Worm (Caenorhabditis elegans): ENCODE results near the gene cnd-1.

Gene cnd-1

DNA sequence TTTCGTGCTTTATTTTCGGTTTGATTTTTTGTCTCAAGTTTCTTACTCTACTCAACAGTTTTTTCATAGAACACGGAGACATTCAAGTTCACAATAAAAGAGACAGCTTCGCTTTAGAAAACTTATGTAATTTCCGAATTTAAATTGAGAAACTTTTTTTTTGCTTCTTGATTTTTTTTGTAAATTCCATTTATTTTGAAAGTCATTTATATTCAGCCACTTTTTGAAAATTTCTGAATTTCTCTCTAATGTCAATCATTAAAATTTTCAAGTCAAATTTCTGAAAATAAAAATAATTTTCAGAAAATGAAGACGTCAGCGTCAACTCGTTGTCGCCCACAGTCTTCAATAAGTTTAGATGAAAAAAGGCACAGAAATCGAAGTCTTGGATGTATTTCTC lies 43.4 kb upstream of the cnd-1 start, which contains the start of gene T15B12.1:
Gene T15B12.1 (plus strand): TSS at position 301 of the 400 bp plus-strand sequence.
- TF ChIP-seq dox-1 (GFP tag; IDR thresholded peaks at IDR 0.05) = no peak
- TF ChIP-seq lin-35 (GFP tag; optimal IDR thresholded peaks at IDR 0.05) = no peak
- no peak for TF ChIP-seq F57A8.1 (GFP tag; optimal IDR thresholded peaks at IDR 0.05)
- TF ChIP-seq K11D2.4 (GFP tag; IDR thresholded peaks at IDR 0.05) = no peak
- no peak for TF ChIP-seq ets-4 (GFP tag; optimal IDR thresholded peaks at IDR 0.05)
- TF ChIP-seq hsf-1 (GFP tag; IDR thresholded peaks at IDR 0.05) = no peak
- no peak for TF ChIP-seq lir-1 (GFP tag; conservative IDR thresholded peaks at IDR 0.05)
- TF ChIP-seq T07F8.4 (tag; optimal IDR thresholded peaks at IDR 0.05) = no peak
- no peak for TF ChIP-seq Y95B8A.8 (GFP tag; IDR thresholded peaks at IDR 0.05)
- TF ChIP-seq bed-1 (GFP tag; IDR thresholded peaks at IDR 0.05) = no peak
- no peak for TF ChIP-seq cebp-1 (GFP tag; IDR thresholded peaks at IDR 0.05)
- TF ChIP-seq cebp-1 (tag; optimal IDR thresholded peaks at IDR 0.05) = no peak
- no peak for TF ChIP-seq Y53G8AR.9 (GFP tag; conservative IDR thresholded peaks at IDR 0.05)
- TF ChIP-seq madf-6 (GFP tag; IDR thresholded peaks at IDR 0.05) = no peak

DNA sequence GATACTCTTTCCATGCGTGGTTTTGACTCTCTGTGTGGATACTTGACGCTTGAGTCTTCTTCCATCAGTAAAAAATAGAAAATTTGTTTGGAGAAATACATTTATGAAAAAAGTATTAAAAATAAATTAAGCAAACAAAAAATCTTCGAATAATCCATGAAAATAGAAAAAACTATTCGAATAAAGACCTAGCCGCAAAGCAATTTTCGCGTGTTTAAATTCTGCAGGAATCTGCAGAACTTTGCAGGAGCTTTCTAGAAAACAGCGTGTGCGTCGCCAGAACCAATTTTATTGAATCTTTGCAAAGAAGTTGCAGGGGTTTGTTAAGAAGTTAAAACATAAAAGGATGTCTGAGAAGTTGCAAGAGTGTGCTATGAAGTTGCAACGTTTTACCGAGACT lies 41.8 kb upstream of the cnd-1 start, which contains the start of gene ZC395.11:
Gene ZC395.11 (minus strand): TSS at position 101 of the 400 bp plus-strand sequence.
- TF ChIP-seq zim-3 (tag; optimal IDR thresholded peaks at IDR 0.05) (no peak), zfh-2 (GFP tag; conservative IDR thresholded peaks at IDR 0.05) (no peak), bed-2 (GFP tag; IDR thresholded peaks at IDR 0.05) (no peak), snpc-4 (GFP tag; optimal IDR thresholded peaks at IDR 0.05) (no peak), snpc-4 (tag; optimal IDR thresholded peaks at IDR 0.05) (no peak), hrde-1 (tag; optimal IDR thresholded peaks at IDR 0.05; ENCODE audit: borderline replicate concordance) (no peak), lsy-27 (tag; optimal IDR thresholded peaks at IDR 0.05; ENCODE audit: borderline replicate concordance, insufficient read depth) (no peak), dox-1 (GFP tag; IDR thresholded peaks at IDR 0.05) (no peak), lin-54 (GFP tag; optimal IDR thresholded peaks at IDR 0.05) (no peak), F10E7.11 (tag; optimal IDR thresholded peaks at IDR 0.05) (no peak), ztf-3 (GFP tag; optimal IDR thresholded peaks at IDR 0.05) (no peak), Y53G8AR.9 (GFP tag; conservative IDR thresholded peaks at IDR 0.05) (no peak), Y56A3A.18 (GFP tag; IDR thresholded peaks at IDR 0.05) (no peak), xnd-1 (tag; optimal IDR thresholded peaks at IDR 0.05) (no peak), madf-10 (tag; optimal IDR thresholded peaks at IDR 0.05) (no peak), F37B4.10 (GFP tag; IDR thresholded peaks at IDR 0.05) (no peak), ekl-4 (GFP tag; IDR thresholded peaks at IDR 0.05) (no peak), sptf-2 (GFP tag; optimal IDR thresholded peaks at IDR 0.05) (no peak), lin-40 (tag; optimal IDR thresholded peaks at IDR 0.05) (no peak)

DNA sequence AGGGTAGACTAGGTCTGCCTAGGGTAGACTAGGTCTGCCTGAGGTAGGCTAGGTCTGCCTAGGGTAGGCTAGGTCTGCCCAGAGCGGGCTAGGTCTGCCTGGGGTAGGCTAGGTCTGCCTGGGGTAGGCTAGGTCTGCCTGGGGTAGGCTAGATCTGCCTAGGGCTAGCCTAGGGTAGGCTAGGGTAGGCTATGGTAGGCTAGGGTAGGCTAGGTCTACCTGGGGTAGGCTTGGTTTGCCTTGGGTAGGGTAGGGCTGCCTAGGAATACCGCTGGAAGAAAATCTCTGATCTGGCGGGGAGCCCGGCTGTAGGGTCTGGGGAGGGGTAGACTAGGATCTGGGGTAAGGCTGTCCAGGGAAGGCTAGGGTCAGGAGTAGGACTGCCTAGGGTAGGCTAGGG lies 41.0 kb upstream of the cnd-1 start:
- no peak for TF ChIP-seq B0261.1 (tag; optimal IDR thresholded peaks at IDR 0.05)
- TF ChIP-seq akir-1 (GFP tag; optimal IDR thresholded peaks at IDR 0.05) = no peak
- TF ChIP-seq let-526 (GFP tag; IDR thresholded peaks at IDR 0.05) = no peak
- no peak for TF ChIP-seq F10E7.11 (tag; optimal IDR thresholded peaks at IDR 0.05)
- no peak for TF ChIP-seq nhr-27 (tag; optimal IDR thresholded peaks at IDR 0.05)
- no peak for TF ChIP-seq lsy-27 (tag; optimal IDR thresholded peaks at IDR 0.05; ENCODE audit: borderline replicate concordance, insufficient read depth)
- 0 out of 2 replicates have a peak, but pooled peaks have one; percentile 8 for TF ChIP-seq dox-1 (GFP tag; IDR thresholded peaks at IDR 0.05)
- TF ChIP-seq zfh-2 (GFP tag; conservative IDR thresholded peaks at IDR 0.05) = peak; percentile 58; the same call in 1 of the 2 replicates
- TF ChIP-seq ztf-28 (GFP tag; IDR thresholded peaks at IDR 0.05) = no peak
- no peak for TF ChIP-seq egrh-3 (GFP tag; IDR thresholded peaks at IDR 0.05)
- TF ChIP-seq mcd-1 (GFP tag; IDR thresholded peaks at IDR 0.05) = no peak
- no peak for TF ChIP-seq nhr-179 (tag; optimal IDR thresholded peaks at IDR 0.05)
- no peak for TF ChIP-seq lir-1 (GFP tag; conservative IDR thresholded peaks at IDR 0.05)
- no peak for TF ChIP-seq hmg-20 (GFP tag; IDR thresholded peaks at IDR 0.05)
- TF ChIP-seq C17E4.6 (GFP tag; IDR thresholded peaks at IDR 0.05) = no peak
- no peak for TF ChIP-seq bed-1 (GFP tag; IDR thresholded peaks at IDR 0.05)
- TF ChIP-seq bed-2 (GFP tag; IDR thresholded peaks at IDR 0.05) = no peak
- TF ChIP-seq dpl-1 (GFP tag; optimal IDR thresholded peaks at IDR 0.05) = no peak
- TF ChIP-seq F49E8.2 (tag; optimal IDR thresholded peaks at IDR 0.05; ENCODE audit: insufficient read depth) = no peak
- TF ChIP-seq Y95B8A.8 (GFP tag; IDR thresholded peaks at IDR 0.05) = no peak; the same call in 1 of the 2 replicates
- no peak for TF ChIP-seq cebp-2 (GFP tag; IDR thresholded peaks at IDR 0.05)
- TF ChIP-seq F37B4.10 (GFP tag; IDR thresholded peaks at IDR 0.05) = 0 out of 2 replicates have a peak, but pooled peaks have one; percentile 81
